Fruit fly (Drosophila melanogaster) whole organism, embryonic: Measurements from ENCODE around the gene tbc.

ENCODE experiments used
- Abd-B ChIP-seq: fragments of 200-800 bp; sonication (Bioruptor generic); optimal IDR thresholded peaks from 2 replicates; lab custom pipeline; 2018; ENCODE audit warnings: missing biosample characterization, mild to moderate bottlenecking, missing genetic modification characterization, moderate library complexity
- Adf1 ChIP-seq: fragments of 200-800 bp; sonication (Bioruptor generic); IDR thresholded peaks from 2 replicates; pipeline ENCODE4 v1.3.6; 2022; ENCODE audit warnings: missing biosample characterization, missing genetic modification characterization
- B-H1 ChIP-seq: fragments of 200-800 bp; sonication (Bioruptor generic); IDR thresholded peaks from 3 replicates; pipeline ENCODE4 v1.3.6; 2022; ENCODE audit warnings: missing biosample characterization, missing genetic modification characterization
- CG10147 ChIP-seq: fragments of 200-800 bp; sonication (Bioruptor generic); optimal IDR thresholded peaks from 2 replicates; lab custom pipeline; 2019; ENCODE audit warnings: missing biosample characterization, mild to moderate bottlenecking, missing genetic modification characterization, moderate library complexity
- CG10267 ChIP-seq: fragments of 200-800 bp; sonication (Bioruptor generic); optimal IDR thresholded peaks from 2 replicates; lab custom pipeline; 2018; ENCODE audit warnings: missing biosample characterization, mild to moderate bottlenecking, missing genetic modification characterization, moderate library complexity
- CG10654 ChIP-seq: fragments of 200-800 bp; sonication (Bioruptor generic); optimal IDR thresholded peaks from 2 replicates; lab custom pipeline; 2016; ENCODE audit warnings: missing biosample characterization, missing genetic modification characterization
- CG11085 ChIP-seq: fragments of 200-800 bp; sonication (Bioruptor generic); IDR thresholded peaks from 2 replicates; pipeline ENCODE4 v1.3.6; 2022; ENCODE audit warnings: missing biosample characterization, missing genetic modification characterization
- CG11093 ChIP-seq: fragments of 200-800 bp; sonication (Bioruptor generic); IDR thresholded peaks from 3 replicates; pipeline ENCODE4 v1.3.6; 2022; ENCODE audit warnings: missing biosample characterization, missing genetic modification characterization
- CG11247 ChIP-seq: fragments of 200-800 bp; sonication (Bioruptor generic); IDR thresholded peaks from 2 replicates; pipeline ENCODE4 v1.3.6; 2022; ENCODE audit warnings: missing biosample characterization, missing genetic modification characterization
- CG11504 ChIP-seq: fragments of 200-800 bp; sonication (Bioruptor generic); optimal IDR thresholded peaks from 3 replicates; lab custom pipeline; 2019; ENCODE audit warnings: missing biosample characterization, mild to moderate bottlenecking, missing genetic modification characterization, moderate library complexity
- CG11696 ChIP-seq: fragments of 200-800 bp; sonication (Bioruptor generic); IDR thresholded peaks from 2 replicates; pipeline ENCODE4 v1.3.6; 2022; ENCODE audit warnings: missing biosample characterization, missing genetic modification characterization
- CG12104 ChIP-seq: fragments of 200-800 bp; sonication (Bioruptor generic); optimal IDR thresholded peaks from 3 replicates; lab custom pipeline; 2016; ENCODE audit warnings: missing biosample characterization, missing genetic modification characterization
- CG12219 ChIP-seq: fragments of 200-800 bp; sonication (Bioruptor generic); optimal IDR thresholded peaks from 3 replicates; lab custom pipeline; 2018; ENCODE audit warnings: missing biosample characterization, mild to moderate bottlenecking, missing genetic modification characterization
- CG12942 ChIP-seq: fragments of 200-800 bp; sonication (Bioruptor generic); optimal IDR thresholded peaks from 3 replicates; lab custom pipeline; 2016; ENCODE audit warnings: missing biosample characterization, missing genetic modification characterization
- CG15073 ChIP-seq: fragments of 200-800 bp; sonication (Bioruptor generic); optimal IDR thresholded peaks from 2 replicates; lab custom pipeline; 2016; ENCODE audit warnings: missing biosample characterization, missing genetic modification characterization
- CG15479 ChIP-seq: fragments of 200-800 bp; sonication (Bioruptor generic); optimal IDR thresholded peaks from 3 replicates; lab custom pipeline; 2019; ENCODE audit warnings: missing biosample characterization, mild to moderate bottlenecking, missing genetic modification characterization, moderate library complexity
- CG16815 ChIP-seq: fragments of 200-800 bp; sonication (Bioruptor generic); optimal IDR thresholded peaks from 3 replicates; lab custom pipeline; 2017; ENCODE audit warnings: missing biosample characterization, mild to moderate bottlenecking, missing genetic modification characterization
- CG17361 ChIP-seq: fragments of 200-800 bp; sonication (Bioruptor generic); IDR thresholded peaks from 3 replicates; pipeline ENCODE4 v1.3.6; 2022; ENCODE audit warnings: missing biosample characterization, missing genetic modification characterization
- CG1832 ChIP-seq: fragments of 200-800 bp; sonication (Bioruptor generic); optimal IDR thresholded peaks from 2 replicates; lab custom pipeline; 2017; ENCODE audit warnings: missing biosample characterization, mild to moderate bottlenecking, missing genetic modification characterization, inconsistent platforms
- CG2120 ChIP-seq: fragments of 200-800 bp; sonication (Bioruptor generic); optimal IDR thresholded peaks from 3 replicates; lab custom pipeline; 2016; ENCODE audit warnings: missing biosample characterization, missing genetic modification characterization
- CG4328 ChIP-seq: fragments of 200-800 bp; sonication (Bioruptor generic); optimal IDR thresholded peaks from 3 replicates; lab custom pipeline; 2017; ENCODE audit warnings: missing biosample characterization, missing genetic modification reagents, missing genetic modification characterization
- CG4404 ChIP-seq: fragments of 200-800 bp; sonication (Bioruptor generic); IDR thresholded peaks from 2 replicates; pipeline ENCODE4 v1.3.6; 2022; ENCODE audit warnings: missing biosample characterization, missing genetic modification characterization
- CG4424 ChIP-seq: fragments of 200-800 bp; sonication (Bioruptor generic); optimal IDR thresholded peaks from 3 replicates; lab custom pipeline; 2016; ENCODE audit warnings: missing biosample characterization, missing genetic modification characterization
- CG6254 ChIP-seq: fragments of 200-800 bp; sonication (Bioruptor generic); optimal IDR thresholded peaks from 3 replicates; lab custom pipeline; 2017; ENCODE audit warnings: mild to moderate bottlenecking, missing biosample characterization, missing genetic modification reagents, missing genetic modification characterization
- CG8359 ChIP-seq: fragments of 200-800 bp; sonication (Bioruptor generic); optimal IDR thresholded peaks from 2 replicates; lab custom pipeline; 2017; ENCODE audit warnings: missing biosample characterization, mild to moderate bottlenecking, missing genetic modification characterization, borderline replicate concordance
- Camta ChIP-seq: fragments of 200-800 bp; sonication (Bioruptor generic); optimal IDR thresholded peaks from 2 replicates; lab custom pipeline; 2016; ENCODE audit warnings: missing biosample characterization, missing genetic modification characterization
- D19A ChIP-seq: fragments of 200-800 bp; optimal IDR thresholded peaks from 3 replicates; lab custom pipeline; 2019; ENCODE audit warnings: missing biosample characterization, mild to moderate bottlenecking, missing genetic modification characterization, moderate library complexity
- D19B ChIP-seq: fragments of 200-800 bp; sonication (Bioruptor generic); optimal IDR thresholded peaks from 2 replicates; lab custom pipeline; 2017; ENCODE audit warnings: missing biosample characterization, mild to moderate bottlenecking, missing genetic modification characterization
- Dek ChIP-seq: fragments of 200-800 bp; sonication (Bioruptor generic); optimal IDR thresholded peaks from 3 replicates; lab custom pipeline; 2019; ENCODE audit warnings: missing biosample characterization, mild to moderate bottlenecking, missing genetic modification characterization, moderate library complexity
- Drgx ChIP-seq: fragments of 200-800 bp; sonication (Bioruptor generic); IDR thresholded peaks from 2 replicates; pipeline ENCODE4 v1.3.6; 2022; ENCODE audit warnings: missing biosample characterization, missing genetic modification characterization
- HHEX ChIP-seq: fragments of 200-800 bp; sonication (Bioruptor generic); optimal IDR thresholded peaks from 3 replicates; lab custom pipeline; 2017; ENCODE audit warnings: missing biosample characterization, mild to moderate bottlenecking, missing genetic modification characterization, missing genetic modification reagents
- Hr3 ChIP-seq: fragments of 200-800 bp; sonication (Bioruptor generic); optimal IDR thresholded peaks from 3 replicates; lab custom pipeline; 2016; ENCODE audit warnings: missing biosample characterization, missing genetic modification characterization
- Med ChIP-seq: fragments of 200-800 bp; sonication (Bioruptor generic); peaks from one replicate; lab custom pipeline; 2016; ENCODE audit warnings: missing biosample characterization, missing genetic modification characterization, mild to moderate bottlenecking, inconsistent platforms, moderate library complexity
- Rfx ChIP-seq: fragments of 200-800 bp; sonication (Bioruptor generic); IDR thresholded peaks from 2 replicates; pipeline ENCODE4 v1.3.6; 2022; ENCODE audit warnings: missing biosample characterization, missing genetic modification characterization
- Sox102F ChIP-seq: fragments of 200-800 bp; sonication (Bioruptor generic); optimal IDR thresholded peaks from 2 replicates; lab custom pipeline; 2018; ENCODE audit warnings: missing biosample characterization, mild to moderate bottlenecking, missing genetic modification characterization, moderate library complexity
- Ssrp ChIP-seq: fragments of 200-800 bp; sonication (Bioruptor generic); optimal IDR thresholded peaks from 2 replicates; lab custom pipeline; 2018; ENCODE audit warnings: missing biosample characterization, mild to moderate bottlenecking, missing genetic modification characterization, moderate library complexity
- Trl ChIP-seq, 3 experiments: fragments of >200 bp in 2 of 3; fragments of 200-800 bp in 1 of 3; sonication (Bioruptor generic) in 1 of 3; optimal IDR thresholded peaks; 2 replicates in 1 of 3; 3 replicates in 2 of 3; lab custom pipeline; 2016 to 2017; ENCODE audit warnings: missing biosample characterization in 1 of 3, missing genetic modification characterization in 1 of 3
- bsh ChIP-seq, 2 experiments: fragments of 200-800 bp; sonication (Bioruptor generic); optimal IDR thresholded peaks; 2 replicates each; lab custom pipeline; 2017 to 2018; ENCODE audit warnings: mild to moderate bottlenecking in 2 of 2, missing biosample characterization in 2 of 2, missing genetic modification characterization in 2 of 2, moderate library complexity in 1 of 2
- chinmo ChIP-seq: fragments of 200-800 bp; sonication (Bioruptor generic); IDR thresholded peaks from 4 replicates; pipeline ENCODE4 v1.3.6; 2022; ENCODE audit warnings: missing biosample characterization, missing genetic modification characterization; ENCODE audit not compliant: partially characterized antibody
- grau ChIP-seq: fragments of 200-800 bp; optimal IDR thresholded peaks from 3 replicates; lab custom pipeline; 2019; ENCODE audit warnings: missing biosample characterization, mild to moderate bottlenecking, missing genetic modification characterization, moderate library complexity
- lola ChIP-seq, 3 experiments: fragments of >200 bp in 2 of 3; fragments of 200-800 bp in 1 of 3; sonication (Bioruptor generic) in 1 of 3; optimal IDR thresholded peaks; 2 replicates each; lab custom pipeline; 2017 to 2019; ENCODE audit warnings: missing biosample characterization in 3 of 3, missing genetic modification characterization in 3 of 3, mild to moderate bottlenecking in 1 of 3, moderate library complexity in 1 of 3
- lov ChIP-seq, 2 experiments: fragments of 200-800 bp in 1 of 2; fragments of >200 bp in 1 of 2; sonication (Bioruptor generic) in 1 of 2; IDR thresholded peaks in 1 of 2; optimal IDR thresholded peaks in 1 of 2; 2 replicates in 1 of 2; 3 replicates in 1 of 2; pipeline versions ENCODE4 v1.3.6 to Lab custom; 2017 to 2022; ENCODE audit warnings: missing biosample characterization in 1 of 2, missing genetic modification characterization in 1 of 2
- luna ChIP-seq: fragments of 200-800 bp; sonication (Bioruptor generic); optimal IDR thresholded peaks from 2 replicates; lab custom pipeline; 2016; ENCODE audit warnings: missing biosample characterization, missing genetic modification characterization
- pho ChIP-seq: fragments of 200-800 bp; sonication (Bioruptor generic); optimal IDR thresholded peaks from 2 replicates; lab custom pipeline; 2016; ENCODE audit warnings: missing biosample characterization, missing genetic modification characterization
- run ChIP-seq: fragments of 200-800 bp; sonication (Bioruptor generic); optimal IDR thresholded peaks from 3 replicates; lab custom pipeline; 2018; ENCODE audit warnings: missing biosample characterization, mild to moderate bottlenecking, missing genetic modification characterization
- seq ChIP-seq: fragments of 200-800 bp; sonication (Bioruptor generic); IDR thresholded peaks from 2 replicates; pipeline ENCODE4 v1.3.6; 2022; ENCODE audit warnings: missing biosample characterization, missing genetic modification characterization
- vvl ChIP-seq: fragments of 200-800 bp; sonication (Bioruptor generic); IDR thresholded peaks from 2 replicates; pipeline ENCODE4 v1.3.6; 2022; ENCODE audit warnings: missing biosample characterization, missing genetic modification characterization
- wdn ChIP-seq: fragments of 200-800 bp; sonication (Bioruptor generic); IDR thresholded peaks from 2 replicates; pipeline ENCODE4 v1.3.6; 2022; ENCODE audit warnings: missing biosample characterization, missing genetic modification characterization

Gene tbc

dm6 chrX:20488701-20489122, 39.6 kb downstream of the tbc start (continued):
- peak; percentile 5 for TF ChIP-seq CG12942 (GFP tag; lab: Kevin White, UChicago)
- peak; percentile 54 for TF ChIP-seq CG10147 (GFP tag; lab: Kevin White, UChicago)
- peak; percentile 56 for TF ChIP-seq HHEX (GFP tag; lab: Kevin White, UChicago)
- TF ChIP-seq CG11085 (GFP tag; lab: Robert Waterston, UW): no peak
- TF ChIP-seq CG11696 (GFP tag; lab: Robert Waterston, UW): peak; percentile 76
- peak; percentile 36; the same call in 1 of the 2 replicates for TF ChIP-seq seq (GFP tag; lab: Robert Waterston, UW)
- peak; percentile 28 for TF ChIP-seq CG15073
- 0 out of 3 replicates have a peak, but pooled peaks have one; percentile 37 for TF ChIP-seq CG11093 (GFP tag; lab: Robert Waterston, UW)
- TF ChIP-seq CG16815: peak; percentile 52
- TF ChIP-seq CG4424: peak; percentile 69
- TF ChIP-seq CG12219 (GFP tag; lab: Kevin White, UChicago): peak; percentile 38
- TF ChIP-seq CG10654 (GFP tag; lab: Kevin White, UChicago): peak; percentile 20
- peak; percentile 32 for TF ChIP-seq Dek (tag; lab: Kevin White, UChicago)
- TF ChIP-seq CG8359 (GFP tag; lab: Kevin White, UChicago): no peak
- no peak for TF ChIP-seq luna (GFP tag; lab: Kevin White, UChicago)
- peak; percentile 69 for TF ChIP-seq CG6254 (GFP tag; lab: Kevin White, UChicago)
- peak; percentile 38; the same call in 1 of the 2 replicates for TF ChIP-seq Drgx (GFP tag; lab: Robert Waterston, UW)
- TF ChIP-seq CG4328 (GFP tag; lab: Kevin White, UChicago): peak; percentile 45
- peak; percentile 67 for TF ChIP-seq CG10267 (tag; lab: Kevin White, UChicago)
- peak; percentile 27; the same call in 1 of the 2 replicates for TF ChIP-seq Rfx (GFP tag; lab: Robert Waterston, UW)
- peak; percentile 16 for TF ChIP-seq Camta (GFP tag; lab: Kevin White, UChicago)
- TF ChIP-seq CG4404: no peak
- TF ChIP-seq wdn: no peak
- peak; percentile 36 for TF ChIP-seq CG2120
- TF ChIP-seq B-H1: no peak
- TF ChIP-seq CG11504 (tag; lab: Kevin White, UChicago): peak; percentile 83
- peak; percentile 46 for TF ChIP-seq run (tag; lab: Kevin White, UChicago)

- TF ChIP-seq Med (GFP tag; lab: Kevin White, UChicago): no peak
- peak; percentile 68 for TF ChIP-seq CG1832 (GFP tag; lab: Kevin White, UChicago)
- peak; percentile 10 for TF ChIP-seq grau
- 0 out of 4 replicates have a peak, but pooled peaks have one; percentile 28 for TF ChIP-seq chinmo (GFP tag; lab: Robert Waterston, UW)
- peak; percentile 55 for TF ChIP-seq D19B
- no peak for TF ChIP-seq CG17361
- peak; percentile 14 for TF ChIP-seq Hr3
- TF ChIP-seq D19A (tag; lab: Kevin White, UChicago): no peak
- no peak for TF ChIP-seq CG12104 (GFP tag; lab: Kevin White, UChicago)
- TF ChIP-seq CG15479 (GFP tag; lab: Kevin White, UChicago): no peak
- TF ChIP-seq pho (GFP tag; lab: Kevin White, UChicago): no peak
- TF ChIP-seq lola (GFP tag; optimal IDR thresholded peaks at IDR 0.05; lab: Kevin White, UChicago): no peak
- TF ChIP-seq vvl (GFP tag; lab: Robert Waterston, UW): peak; percentile 22; the same call in 1 of the 2 replicates
- TF ChIP-seq CG11247 (GFP tag; lab: Robert Waterston, UW): no peak
- peak; percentile 33 for TF ChIP-seq Ssrp
- TF ChIP-seq Adf1 (GFP tag; lab: Robert Waterston, UW): peak; percentile 90
- TF ChIP-seq Abd-B (GFP tag; lab: Kevin White, UChicago): peak; percentile 3
- TF ChIP-seq bsh (GFP tag; optimal IDR thresholded peaks at IDR 0.05; lab: Kevin White, UChicago): peak in 1 of 2 experiments; percentile 10
- TF ChIP-seq Trl (optimal IDR thresholded peaks at IDR 0.05; lab: Kevin White, UChicago): peak; percentile 2 to 15
- TF ChIP-seq Trl (GFP tag; optimal IDR thresholded peaks at IDR 0.05; lab: Kevin White, UChicago): no peak
- TF ChIP-seq CG10654 (GFP tag; lab: Kevin White, UChicago): no peak
- no peak for TF ChIP-seq lov (optimal IDR thresholded peaks at IDR 0.05; lab: Kevin White, UChicago)
- TF ChIP-seq lov (GFP tag; IDR thresholded peaks at IDR 0.05; lab: Robert Waterston, UW): 0 out of 3 replicates have a peak, but pooled peaks have one; percentile 36
- TF ChIP-seq Sox102F (GFP tag; lab: Kevin White, UChicago): peak; percentile 68
Measured at dm6 chrX:20489382-20489994, 40.4 kb downstream of the tbc start.
